Worm (Caenorhabditis elegans) whole organism, L3 larva: ENCODE data around the gene T12E12.6.

Experiments used
- R02D3.7 ChIP-seq: fragments of 150-350 bp; optimal IDR thresholded peaks from 2 replicates; lab custom pipeline; 2014; ENCODE audit warnings: missing biosample characterization, missing genetic modification characterization
- ama-1 ChIP-seq: fragments of 150-350 bp; optimal IDR thresholded peaks from 2 replicates; lab custom pipeline; 2018
- egl-27 ChIP-seq: sonication (generic microtip); optimal IDR thresholded peaks from 4 replicates; lab custom pipeline; 2017; ENCODE audit warnings: missing biosample characterization, missing genetic modification reagents, missing genetic modification characterization
- elt-3 ChIP-seq, 3 experiments: fragments of 150-350 bp in 1 of 3; sonication (generic microtip) in 2 of 3; optimal IDR thresholded peaks; 2 replicates in 2 of 3; 4 replicates in 1 of 3; lab custom pipeline; 2014 to 2017; ENCODE audit warnings: missing biosample characterization in 3 of 3, missing genetic modification characterization in 3 of 3
- fos-1 ChIP-seq: fragments of 150-350 bp; optimal IDR thresholded peaks from 2 replicates; lab custom pipeline; 2014; ENCODE audit warnings: missing biosample characterization, missing genetic modification characterization
- nhr-11 ChIP-seq: fragments of 150-350 bp; optimal IDR thresholded peaks from 2 replicates; lab custom pipeline; 2014; ENCODE audit warnings: missing biosample characterization, missing genetic modification characterization
- nhr-25 ChIP-seq: sonication (generic microtip); optimal IDR thresholded peaks from 2 replicates; lab custom pipeline; 2017; ENCODE audit warnings: missing biosample characterization, missing genetic modification characterization
- nhr-77 ChIP-seq: fragments of 150-350 bp; optimal IDR thresholded peaks from 2 replicates; lab custom pipeline; 2014; ENCODE audit warnings: missing biosample characterization, missing genetic modification characterization
- pha-4 ChIP-seq: fragments of 150-350 bp; optimal IDR thresholded peaks from 2 replicates; lab custom pipeline; 2014; ENCODE audit warnings: missing biosample characterization, missing genetic modification reagents, missing genetic modification characterization
- zag-1 ChIP-seq: fragments of 150-350 bp; optimal IDR thresholded peaks from 2 replicates; lab custom pipeline; 2014; ENCODE audit warnings: missing biosample characterization, missing genetic modification characterization

DNA sequence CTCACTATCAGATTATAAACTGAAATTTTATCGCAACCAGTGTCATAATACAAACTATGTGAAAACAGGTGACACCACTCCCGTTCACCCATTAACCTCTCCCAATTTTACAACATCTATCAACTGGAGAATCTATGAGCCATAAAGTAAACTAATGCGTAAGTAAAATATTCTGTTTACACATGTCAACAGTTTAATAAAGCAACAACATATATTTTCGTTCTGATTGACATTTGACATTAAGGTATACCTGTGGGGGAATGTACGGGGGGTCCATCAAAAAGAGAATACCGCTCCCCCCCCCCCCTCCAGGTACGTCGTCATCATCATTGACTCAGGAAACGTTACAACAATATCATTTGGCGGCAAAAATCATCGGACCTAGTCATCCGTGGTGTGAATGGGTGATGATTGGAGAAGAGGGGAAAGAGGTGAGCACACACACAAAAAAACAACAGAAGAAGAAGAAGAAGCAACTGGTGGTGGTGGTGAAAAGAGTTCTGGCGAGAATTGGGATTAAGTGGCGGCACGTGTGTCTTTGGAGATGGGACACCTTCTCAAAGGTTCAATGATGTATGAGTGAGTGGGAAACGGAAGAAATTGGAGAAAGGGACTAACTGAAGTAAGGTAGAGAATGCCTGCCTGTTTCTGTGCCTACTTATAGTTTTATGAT, 47.1 kb downstream of the T12E12.6 start:
- TF ChIP-seq ama-1 (lab: Kevin White, UChicago) (no peak), nhr-77 (tag; lab: Kevin White, UChicago) (no peak), R02D3.7 (tag; lab: Kevin White, UChicago) (no peak), nhr-25 (tag; lab: Kevin White, UChicago) (no peak), elt-3 (tag; optimal IDR thresholded peaks at IDR 0.05; lab: Kevin White, UChicago) (no peak), fos-1 (tag; lab: Kevin White, UChicago) (no peak), egl-27 (no peak), pha-4 (tag; lab: Kevin White, UChicago) (peak; percentile 54), zag-1 (tag; lab: Kevin White, UChicago) (no peak), nhr-11 (tag; lab: Kevin White, UChicago) (no peak)
